Worm (Caenorhabditis elegans) whole organism, L1 larva: ENCODE measurements around the gene spp-28.

Source experiments
- C16A3.4 ChIP-seq: fragments of 150-350 bp; optimal IDR thresholded peaks from 2 replicates; lab custom pipeline; 2014; ENCODE audit warnings: missing biosample characterization, missing genetic modification characterization
- F16B12.6 ChIP-seq: fragments of 150-350 bp; optimal IDR thresholded peaks from 2 replicates; lab custom pipeline; 2014; ENCODE audit warnings: missing biosample characterization, missing genetic modification characterization
- aha-1 ChIP-seq: fragments of 150-350 bp; optimal IDR thresholded peaks from 2 replicates; lab custom pipeline; 2014; ENCODE audit warnings: missing biosample characterization, missing genetic modification characterization
- aly-2 ChIP-seq: fragments of 150-350 bp; optimal IDR thresholded peaks from 2 replicates; lab custom pipeline; 2014; ENCODE audit warnings: missing biosample characterization, missing genetic modification characterization
- ama-1 ChIP-seq: fragments of 150-350 bp; optimal IDR thresholded peaks from 2 replicates; lab custom pipeline; 2014
- ceh-63 ChIP-seq: fragments of 200-800 bp; sonication (Bioruptor generic); optimal IDR thresholded peaks from 2 replicates; lab custom pipeline; 2018; ENCODE audit warnings: mild to moderate bottlenecking, missing genetic modification characterization, missing compliant biosample characterization
- ceh-82 ChIP-seq, 3 experiments: fragments of 150-350 bp in 1 of 3; sonication (generic microtip) in 2 of 3; optimal IDR thresholded peaks; 2 replicates each; lab custom pipeline; 2014 to 2017; ENCODE audit warnings: missing biosample characterization in 3 of 3, missing genetic modification characterization in 3 of 3
- ceh-88 ChIP-seq: fragments of 200-800 bp; sonication (Bioruptor generic); IDR thresholded peaks from 2 replicates; pipeline ENCODE4 v1.3.6; 2022; ENCODE audit warnings: missing genetic modification characterization, missing compliant biosample characterization
- ces-1 ChIP-seq: fragments of 150-350 bp; optimal IDR thresholded peaks from 2 replicates; lab custom pipeline; 2014; ENCODE audit warnings: missing biosample characterization, missing genetic modification reagents, missing genetic modification characterization
- dpl-1 ChIP-seq, 3 experiments: fragments of 150-350 bp in 2 of 3; sonication (generic microtip) in 1 of 3; optimal IDR thresholded peaks; 2 replicates each; lab custom pipeline; 2014 to 2017; ENCODE audit warnings: missing biosample characterization in 3 of 3, missing genetic modification characterization in 3 of 3, missing genetic modification reagents in 3 of 3
- dsc-1 ChIP-seq: sonication (generic microtip); optimal IDR thresholded peaks from 2 replicates; lab custom pipeline; 2016; ENCODE audit warnings: mild to moderate bottlenecking, missing genetic modification characterization, missing compliant biosample characterization
- efl-1 ChIP-seq, 4 experiments: fragments of 150-350 bp; optimal IDR thresholded peaks in 3 of 4; peaks in 1 of 4; 1 replicate in 1 of 4; 2 replicates in 3 of 4; lab custom pipeline; 2014; ENCODE audit warnings: missing biosample characterization in 2 of 4, missing genetic modification characterization in 2 of 4, missing genetic modification reagents in 2 of 4
- efl-3 ChIP-seq: fragments of 200-800 bp; sonication (Bioruptor generic); optimal IDR thresholded peaks from 2 replicates; lab custom pipeline; 2018; ENCODE audit warnings: mild to moderate bottlenecking, missing genetic modification characterization, missing compliant biosample characterization
- elt-2 ChIP-seq: sonication (generic microtip); optimal IDR thresholded peaks from 2 replicates; lab custom pipeline; 2016; ENCODE audit warnings: missing genetic modification characterization, mild to moderate bottlenecking, inconsistent platforms, missing compliant biosample characterization, missing genetic modification reagents
- elt-3 ChIP-seq, 6 experiments: fragments of 150-350 bp in 1 of 6; sonication (generic microtip); optimal IDR thresholded peaks; 2 replicates each; lab custom pipeline; 2017 to 2018; ENCODE audit warnings: missing biosample characterization in 6 of 6, missing genetic modification characterization in 6 of 6, inconsistent platforms in 1 of 6
- ets-5 ChIP-seq: fragments of 200-800 bp; sonication (Bioruptor generic); IDR thresholded peaks from 2 replicates; pipeline ENCODE4 v1.3.6; 2022; ENCODE audit warnings: missing genetic modification characterization, missing compliant biosample characterization
- fkh-10 ChIP-seq: sonication (generic microtip); optimal IDR thresholded peaks from 2 replicates; lab custom pipeline; 2017; ENCODE audit warnings: missing biosample characterization, missing genetic modification reagents, missing genetic modification characterization
- grh-1 ChIP-seq: fragments of 200-800 bp; sonication (Bioruptor generic); IDR thresholded peaks from 2 replicates; pipeline ENCODE4 v1.3.6; 2022; ENCODE audit warnings: missing genetic modification reagents, missing genetic modification characterization, missing compliant biosample characterization
- hpl-2 ChIP-seq: fragments of 150-350 bp; optimal IDR thresholded peaks from 2 replicates; lab custom pipeline; 2014; ENCODE audit warnings: missing biosample characterization, missing genetic modification reagents, missing genetic modification characterization
- irx-1 ChIP-seq: sonication (generic microtip); optimal IDR thresholded peaks from 2 replicates; lab custom pipeline; 2016; ENCODE audit warnings: missing genetic modification characterization, missing compliant biosample characterization
- jun-1 ChIP-seq: fragments of 150-350 bp; optimal IDR thresholded peaks from 2 replicates; lab custom pipeline; 2014; ENCODE audit warnings: missing biosample characterization, missing genetic modification reagents, missing genetic modification characterization
- lin-13 ChIP-seq: fragments of 150-350 bp; optimal IDR thresholded peaks from 2 replicates; lab custom pipeline; 2014; ENCODE audit warnings: missing biosample characterization, missing genetic modification reagents, missing genetic modification characterization
- lin-14 ChIP-seq: fragments of 200-800 bp; sonication (Bioruptor generic); optimal IDR thresholded peaks from 2 replicates; lab custom pipeline; 2018; ENCODE audit warnings: mild to moderate bottlenecking, missing genetic modification characterization, moderate library complexity, missing compliant biosample characterization
- lin-15B ChIP-seq: fragments of 150-350 bp; sonication (generic microtip); optimal IDR thresholded peaks from 3 replicates; lab custom pipeline; 2014; ENCODE audit warnings: missing biosample characterization, missing genetic modification characterization
- lsy-2 ChIP-seq, 2 experiments: fragments of 150-350 bp; optimal IDR thresholded peaks; 2 replicates each; lab custom pipeline; 2014; ENCODE audit warnings: missing biosample characterization in 2 of 2, missing genetic modification characterization in 2 of 2
- mdl-1 ChIP-seq, 2 experiments: fragments of 150-350 bp; optimal IDR thresholded peaks; 2 replicates each; lab custom pipeline; 2014 to 2017; ENCODE audit warnings: missing biosample characterization in 2 of 2, missing genetic modification characterization in 2 of 2, inconsistent platforms in 1 of 2
- mef-2 ChIP-seq: fragments of 150-350 bp; optimal IDR thresholded peaks from 2 replicates; lab custom pipeline; 2014; ENCODE audit warnings: missing biosample characterization, missing genetic modification characterization
- nhr-11 ChIP-seq: fragments of 150-350 bp; optimal IDR thresholded peaks from 2 replicates; lab custom pipeline; 2014; ENCODE audit warnings: missing biosample characterization, missing genetic modification characterization
- nhr-12 ChIP-seq: sonication (generic microtip); optimal IDR thresholded peaks from 2 replicates; lab custom pipeline; 2017; ENCODE audit warnings: missing biosample characterization, missing genetic modification characterization
- nhr-19 ChIP-seq: fragments of 200-800 bp; sonication (Bioruptor generic); conservative IDR thresholded peaks from 2 replicates; pipeline ENCODE4 v1.3.6; 2022; ENCODE audit warnings: missing genetic modification characterization, missing compliant biosample characterization
- nhr-20 ChIP-seq: sonication (generic microtip); optimal IDR thresholded peaks from 2 replicates; lab custom pipeline; 2016; ENCODE audit warnings: mild to moderate bottlenecking, missing genetic modification characterization, missing compliant biosample characterization
- nhr-71 ChIP-seq: sonication (generic microtip); optimal IDR thresholded peaks from 2 replicates; lab custom pipeline; 2016; ENCODE audit warnings: mild to moderate bottlenecking, missing genetic modification characterization, moderate library complexity, missing compliant biosample characterization
- nhr-84 ChIP-seq: sonication (generic microtip); optimal IDR thresholded peaks from 2 replicates; lab custom pipeline; 2017; ENCODE audit warnings: missing biosample characterization, missing genetic modification characterization
- skn-1 ChIP-seq: fragments of 150-350 bp; optimal IDR thresholded peaks from 2 replicates; lab custom pipeline; 2014; ENCODE audit warnings: missing biosample characterization, missing genetic modification characterization
- snpc-4 ChIP-seq: fragments of 150-350 bp; optimal IDR thresholded peaks from 2 replicates; lab custom pipeline; 2014; ENCODE audit warnings: missing biosample characterization, missing genetic modification characterization
- snu-23 ChIP-seq: sonication (generic microtip); optimal IDR thresholded peaks from 2 replicates; lab custom pipeline; 2016; ENCODE audit warnings: missing genetic modification characterization, missing compliant biosample characterization
- sptf-1 ChIP-seq: fragments of 150-350 bp; optimal IDR thresholded peaks from 2 replicates; lab custom pipeline; 2014; ENCODE audit warnings: missing biosample characterization, missing genetic modification characterization
- sup-37 ChIP-seq: fragments of 200-800 bp; sonication (Bioruptor generic); optimal IDR thresholded peaks from 2 replicates; lab custom pipeline; 2018; ENCODE audit warnings: mild to moderate bottlenecking, missing genetic modification characterization, missing compliant biosample characterization
- tbx-2 ChIP-seq: sonication (generic microtip); optimal IDR thresholded peaks from 2 replicates; lab custom pipeline; 2016; ENCODE audit warnings: missing genetic modification characterization, missing compliant biosample characterization
- tlp-1 ChIP-seq: fragments of 150-350 bp; optimal IDR thresholded peaks from 2 replicates; lab custom pipeline; 2014; ENCODE audit warnings: missing biosample characterization, missing genetic modification characterization
- unc-130 ChIP-seq: fragments of 150-350 bp; optimal IDR thresholded peaks from 2 replicates; lab custom pipeline; 2017; ENCODE audit warnings: missing biosample characterization, missing genetic modification characterization, inconsistent platforms
- unc-62 ChIP-seq: fragments of 150-350 bp; optimal IDR thresholded peaks from 2 replicates; lab custom pipeline; 2014; ENCODE audit warnings: missing biosample characterization, missing genetic modification reagents, missing genetic modification characterization
- unc-86 ChIP-seq: sonication (generic microtip); optimal IDR thresholded peaks from 2 replicates; lab custom pipeline; 2016; ENCODE audit warnings: missing genetic modification characterization, missing compliant biosample characterization
- vab-15 ChIP-seq: sonication (generic microtip); optimal IDR thresholded peaks from 2 replicates; lab custom pipeline; 2017; ENCODE audit warnings: missing genotype, mild to moderate bottlenecking, missing genetic modification characterization, missing compliant biosample characterization
- xbp-1 ChIP-seq: sonication (generic microtip); optimal IDR thresholded peaks from 2 replicates; lab custom pipeline; 2016; ENCODE audit warnings: missing genetic modification characterization, missing compliant biosample characterization
- zag-1 ChIP-seq: fragments of 150-350 bp; optimal IDR thresholded peaks from 2 replicates; lab custom pipeline; 2014; ENCODE audit warnings: missing biosample characterization, missing genetic modification characterization
- zip-4 ChIP-seq: fragments of 200-800 bp; sonication (Bioruptor generic); optimal IDR thresholded peaks from 2 replicates; lab custom pipeline; 2018; ENCODE audit warnings: mild to moderate bottlenecking, missing genetic modification characterization, moderate library complexity, missing compliant biosample characterization
- ztf-4 ChIP-seq: fragments of 150-350 bp; optimal IDR thresholded peaks from 2 replicates; lab custom pipeline; 2014; ENCODE audit warnings: missing biosample characterization, missing genetic modification characterization

Gene spp-28

ce11 chrIII:4193659-4194103, 3.5 kb upstream of the spp-28 start, which contains the start of gene xbp-1 (continued):
- TF ChIP-seq vab-15 (tag; lab: Kevin White, UChicago) (peak; percentile 13), lsy-2 (tag; optimal IDR thresholded peaks at IDR 0.05; lab: Kevin White, UChicago) (peak; percentile 80 to 93), sup-37 (GFP tag; lab: Kevin White, UChicago) (peak; percentile 49), ceh-82 (tag; optimal IDR thresholded peaks at IDR 0.05; lab: Kevin White, UChicago) (peak; percentile 86 to 94 (median 88)), ets-5 (GFP tag; lab: Robert Waterston, UW) (no peak), nhr-71 (tag; lab: Kevin White, UChicago) (peak; percentile 95), grh-1 (GFP tag; lab: Robert Waterston, UW) (no peak), jun-1 (tag; lab: Kevin White, UChicago) (peak; percentile 94), nhr-20 (tag; lab: Kevin White, UChicago) (peak; percentile 84), lin-14 (GFP tag; lab: Kevin White, UChicago) (peak; percentile 97), lin-15B (tag; lab: Kevin White, UChicago) (peak; percentile 68), dpl-1 (GFP tag; optimal IDR thresholded peaks at IDR 0.05; lab: Kevin White, UChicago) (peak; percentile 64 to 73 (median 67)), nhr-12 (tag; lab: Kevin White, UChicago) (no peak), dsc-1 (tag; lab: Kevin White, UChicago) (peak; percentile 54), tbx-2 (tag; lab: Kevin White, UChicago) (peak; percentile 86), mdl-1 (tag; optimal IDR thresholded peaks at IDR 0.05; lab: Kevin White, UChicago) (peak in 1 of 2 experiments; percentile 92), aly-2 (tag; lab: Kevin White, UChicago) (peak; percentile 45), ceh-63 (GFP tag; lab: Kevin White, UChicago) (no peak), elt-3 (tag; optimal IDR thresholded peaks at IDR 0.05; lab: Kevin White, UChicago) (peak in 4 of 6 experiments; percentile 25 to 75 (median 64)), fkh-10 (GFP tag; lab: Kevin White, UChicago) (peak; percentile 90), sptf-1 (tag; lab: Kevin White, UChicago) (no peak), aha-1 (no peak), nhr-84 (tag; lab: Kevin White, UChicago) (no peak), zip-4 (GFP tag; lab: Kevin White, UChicago) (peak; percentile 99), xbp-1 (tag; lab: Kevin White, UChicago) (no peak), nhr-11 (tag; lab: Kevin White, UChicago) (peak; percentile 75), tlp-1 (no peak), lin-13 (GFP tag; lab: Kevin White, UChicago) (peak; percentile 83), ces-1 (GFP tag; lab: Kevin White, UChicago) (no peak), C16A3.4 (peak; percentile 79), irx-1 (tag; lab: Kevin White, UChicago) (peak; percentile 45), zag-1 (tag; lab: Kevin White, UChicago) (no peak), ceh-88 (GFP tag; lab: Robert Waterston, UW) (no peak), mef-2 (no peak), nhr-19 (GFP tag; lab: Robert Waterston, UW) (peak; percentile 67), skn-1 (peak; percentile 95), F16B12.6 (tag; lab: Kevin White, UChicago) (peak; percentile 44), efl-3 (GFP tag; lab: Kevin White, UChicago) (no peak), unc-62 (GFP tag; lab: Kevin White, UChicago) (peak; percentile 4), ama-1 (lab: Kevin White, UChicago) (peak; percentile 45), unc-86 (tag; lab: Kevin White, UChicago) (peak; percentile 64), ztf-4 (tag; lab: Kevin White, UChicago) (peak; percentile 66), efl-1 (optimal IDR thresholded peaks at IDR 0.05; lab: Kevin White, UChicago) (peak; percentile 76 to 86), efl-1 (GFP tag; optimal IDR thresholded peaks at IDR 0.05 in 1 of 2; lab: Kevin White, UChicago) (peak; percentile 67 to 95), unc-130 (no peak), hpl-2 (GFP tag; lab: Kevin White, UChicago) (peak; percentile 88), snpc-4 (tag; lab: Kevin White, UChicago) (peak; percentile 69), snu-23 (GFP tag; lab: Kevin White, UChicago) (peak; percentile 93), elt-2 (peak; percentile 89)
- TF ChIP-seq, all 84 proteins: peak for 54
